Worm (Caenorhabditis elegans): Measurements from ENCODE around the gene H25P19.1.

The H25P19.1 gene

ce11 chrV:664337-664847 lies 23.1 kb upstream of the H25P19.1 start, which contains the start of the genes F31F4.11 and srh-266:
TSS of gene F31F4.11 (minus strand) at chrV:664437.
TSS of gene srh-266 (plus strand) at chrV:664797.
- TF ChIP-seq elt-1 (tag; optimal IDR thresholded peaks at IDR 0.05) = no peak
- no peak for TF ChIP-seq gmeb-1 (tag; optimal IDR thresholded peaks at IDR 0.05)
- no peak for TF ChIP-seq mdl-1 (tag; optimal IDR thresholded peaks at IDR 0.05)
- TF ChIP-seq ceh-82 (tag; optimal IDR thresholded peaks at IDR 0.05) = no peak
- TF ChIP-seq peb-1 (tag; optimal IDR thresholded peaks at IDR 0.05) = no peak
- no peak for TF ChIP-seq R02D3.7 (tag; optimal IDR thresholded peaks at IDR 0.05)
- TF ChIP-seq lin-13 (GFP tag; optimal IDR thresholded peaks at IDR 0.05) = no peak
- no peak for TF ChIP-seq nhr-10 (tag; optimal IDR thresholded peaks at IDR 0.05)
- no peak for TF ChIP-seq nhr-23 (tag; optimal IDR thresholded peaks at IDR 0.05)
- no peak for TF ChIP-seq skn-1 (tag; optimal IDR thresholded peaks at IDR 0.05)
- TF ChIP-seq blmp-1 (tag; optimal IDR thresholded peaks at IDR 0.05; ENCODE audit: insufficient read depth) = no peak
- no peak for TF ChIP-seq nhr-12 (tag; optimal IDR thresholded peaks at IDR 0.05)
- TF ChIP-seq nhr-25 (tag; optimal IDR thresholded peaks at IDR 0.05) = no peak
- no peak for TF ChIP-seq unc-62 (GFP tag; optimal IDR thresholded peaks at IDR 0.05)

- TF ChIP-seq sma-9 (GFP tag; optimal IDR thresholded peaks at IDR 0.05) = peak; percentile 76
- no peak for TF ChIP-seq sma-9 (tag; optimal IDR thresholded peaks at IDR 0.05)
- TF ChIP-seq C34F6.9 (tag; optimal IDR thresholded peaks at IDR 0.05) = no peak
These were observed 20.0 kb upstream of the H25P19.1 start, which contains the start of gene nhr-180 for ce11 chrV:667459-667858. TSS of gene nhr-180 (minus strand) at chrV:667510.

ce11 chrV:671342-671741 lies 16.1 kb upstream of the H25P19.1 start, which contains the start of gene sru-24:
TSS of gene sru-24 (minus strand) at chrV:671442.
- TF ChIP-seq snpc-4 (tag; optimal IDR thresholded peaks at IDR 0.05) (no peak), elt-1 (tag; optimal IDR thresholded peaks at IDR 0.05) (no peak), ceh-16 (tag; optimal IDR thresholded peaks at IDR 0.05) (no peak), F13H6.1 (tag; optimal IDR thresholded peaks at IDR 0.05) (no peak), nhr-237 (tag; optimal IDR thresholded peaks at IDR 0.05) (no peak), mab-5 (tag; optimal IDR thresholded peaks at IDR 0.05) (no peak)

- no peak for TF ChIP-seq nhr-10 (tag; optimal IDR thresholded peaks at IDR 0.05)
- TF ChIP-seq ztf-1 (GFP tag; conservative IDR thresholded peaks at IDR 0.05) = no peak
- TF ChIP-seq nhr-237 (tag; optimal IDR thresholded peaks at IDR 0.05) = no peak
- TF ChIP-seq mdl-1 (tag; optimal IDR thresholded peaks at IDR 0.05) = no peak
- no peak for TF ChIP-seq zag-1 (tag; optimal IDR thresholded peaks at IDR 0.05)
- TF ChIP-seq lin-13 (GFP tag; optimal IDR thresholded peaks at IDR 0.05) = no peak
- no peak for TF ChIP-seq nhr-21 (tag; optimal IDR thresholded peaks at IDR 0.05)
- no peak for TF ChIP-seq lin-11 (tag; optimal IDR thresholded peaks at IDR 0.05)
- no peak for TF ChIP-seq nhr-77 (tag; optimal IDR thresholded peaks at IDR 0.05)
- no peak for TF ChIP-seq sem-4 (tag; optimal IDR thresholded peaks at IDR 0.05)
These were observed 13.3 kb upstream of the H25P19.1 start, which contains the start of gene sru-25 for ce11 chrV:674213-674612. TSS of gene sru-25 (minus strand) at chrV:674313.

ce11 chrV:676090-676489 lies 11.4 kb upstream of the H25P19.1 start:
- TF ChIP-seq snpc-4 (tag; optimal IDR thresholded peaks at IDR 0.05) (peak; percentile 38), sma-3 (GFP tag; optimal IDR thresholded peaks at IDR 0.05) (no peak)

- no peak for TF ChIP-seq lin-13 (GFP tag; optimal IDR thresholded peaks at IDR 0.05)
- TF ChIP-seq nhr-25 (tag; optimal IDR thresholded peaks at IDR 0.05) = peak; percentile 42
- TF ChIP-seq sem-4 (tag; optimal IDR thresholded peaks at IDR 0.05) = no peak
- no peak for TF ChIP-seq mdl-1 (tag; optimal IDR thresholded peaks at IDR 0.05)
- no peak for TF ChIP-seq elt-1 (tag; optimal IDR thresholded peaks at IDR 0.05)
- TF ChIP-seq unc-55 (GFP tag; optimal IDR thresholded peaks at IDR 0.05) = no peak
- TF ChIP-seq fos-1 (tag; optimal IDR thresholded peaks at IDR 0.05) = peak; percentile 70
- TF ChIP-seq egl-27 (tag; optimal IDR thresholded peaks at IDR 0.05) = no peak
These were observed 10.9 kb upstream of the H25P19.1 start, which contains the start of the genes fbxa-72 and srx-21 for ce11 chrV:676550-677084. TSS of gene fbxa-72 (minus strand) at chrV:676753. TSS of gene srx-21 (plus strand) at chrV:677034.

Data from whole organism, L2 larva.